Fruit fly (Drosophila melanogaster) whole organism, adult: ENCODE results near the gene mor.

Experiments used
- CG12768 ChIP-seq: fragments of 200-800 bp; sonication (Bioruptor generic); optimal IDR thresholded peaks from 2 replicates; lab custom pipeline; 2017; ENCODE audit warnings: missing biosample characterization, missing genetic modification characterization, mild to moderate bottlenecking, moderate library complexity, missing genetic modification reagents
- CG14711 ChIP-seq: fragments of 200-800 bp; sonication (Bioruptor generic); optimal IDR thresholded peaks from 2 replicates; lab custom pipeline; 2018; ENCODE audit warnings: missing biosample characterization, mild to moderate bottlenecking, missing genetic modification characterization, moderate library complexity
- CG1620 ChIP-seq: fragments of 200-800 bp; sonication (Bioruptor generic); optimal IDR thresholded peaks from 2 replicates; lab custom pipeline; 2016; ENCODE audit warnings: missing biosample characterization, missing genetic modification characterization
- Crg-1 ChIP-seq: fragments of 200-800 bp; sonication (Bioruptor generic); optimal IDR thresholded peaks from 2 replicates; lab custom pipeline; 2016; ENCODE audit warnings: missing biosample characterization, missing genetic modification characterization

dm6 chr3R:15930050-15930449 is 42.7 kb downstream of the mor start:
- TF ChIP-seq CG1620 (GFP tag; lab: Kevin White, UChicago) (no peak), CG12768 (GFP tag; lab: Kevin White, UChicago) (no peak), Crg-1 (GFP tag; lab: Kevin White, UChicago) (no peak), CG14711 (tag; lab: Kevin White, UChicago) (no peak)
